Worm (Caenorhabditis elegans) whole organism, mixed stage, embryonic: ENCODE measurements around the gene clec-175.

Source experiments
- M03D4.4 ChIP-seq: sonication (generic microtip); optimal IDR thresholded peaks from 2 replicates; lab custom pipeline; 2017; ENCODE audit warnings: mild to moderate bottlenecking, missing genetic modification characterization, missing compliant biosample characterization
- bed-3 ChIP-seq: fragments of 200-800 bp; sonication (Bioruptor generic); optimal IDR thresholded peaks from 3 replicates; lab custom pipeline; 2018; ENCODE audit warnings: mild to moderate bottlenecking, missing genetic modification characterization, moderate library complexity, missing compliant biosample characterization
- ceh-43 ChIP-seq: fragments of 200-800 bp; sonication (Bioruptor generic); optimal IDR thresholded peaks from 2 replicates; lab custom pipeline; 2018; ENCODE audit warnings: mild to moderate bottlenecking, missing genetic modification characterization, moderate library complexity, missing compliant biosample characterization
- ceh-83 ChIP-seq: fragments of 200-800 bp; sonication (Bioruptor generic); optimal IDR thresholded peaks from 2 replicates; lab custom pipeline; 2018; ENCODE audit warnings: mild to moderate bottlenecking, missing genetic modification characterization, missing compliant biosample characterization
- ces-1 ChIP-seq: fragments of 150-350 bp; optimal IDR thresholded peaks from 2 replicates; lab custom pipeline; 2014; ENCODE audit warnings: missing biosample characterization, missing genetic modification reagents, missing genetic modification characterization
- drap-1 ChIP-seq: fragments of 200-800 bp; sonication (Bioruptor generic); optimal IDR thresholded peaks from 3 replicates; lab custom pipeline; 2018; ENCODE audit warnings: mild to moderate bottlenecking, missing genetic modification characterization, missing compliant biosample characterization
- elt-1 ChIP-seq: sonication (generic microtip); optimal IDR thresholded peaks from 2 replicates; lab custom pipeline; 2017; ENCODE audit warnings: missing genetic modification characterization, mild to moderate bottlenecking, missing compliant biosample characterization, antibody characterized with exemption, moderate library complexity, borderline replicate concordance; ENCODE audit not compliant: insufficient read depth
- elt-3 ChIP-seq: fragments of 150-350 bp; optimal IDR thresholded peaks from 2 replicates; lab custom pipeline; 2014; ENCODE audit warnings: missing biosample characterization, missing genetic modification characterization
- flh-1 ChIP-seq: fragments of 200-800 bp; sonication (Bioruptor generic); optimal IDR thresholded peaks from 2 replicates; lab custom pipeline; 2018; ENCODE audit warnings: mild to moderate bottlenecking, missing genetic modification characterization, moderate library complexity, missing compliant biosample characterization
- ham-2 ChIP-seq: fragments of 200-800 bp; sonication (Bioruptor generic); optimal IDR thresholded peaks from 2 replicates; lab custom pipeline; 2018; ENCODE audit warnings: mild to moderate bottlenecking, missing genetic modification characterization, missing compliant biosample characterization
- hlh-1 ChIP-seq: fragments of 150-350 bp; optimal IDR thresholded peaks from 2 replicates; lab custom pipeline; 2014; ENCODE audit warnings: missing biosample characterization, missing genetic modification reagents, missing genetic modification characterization
- lin-13 ChIP-seq: fragments of 150-350 bp; optimal IDR thresholded peaks from 2 replicates; lab custom pipeline; 2014; ENCODE audit warnings: missing biosample characterization, missing genetic modification characterization
- lin-32 ChIP-seq: fragments of 200-800 bp; sonication (Bioruptor generic); optimal IDR thresholded peaks from 2 replicates; lab custom pipeline; 2018; ENCODE audit warnings: mild to moderate bottlenecking, missing genetic modification characterization, missing compliant biosample characterization
- lsy-2 ChIP-seq: fragments of 150-350 bp; optimal IDR thresholded peaks from 2 replicates; lab custom pipeline; 2014; ENCODE audit warnings: missing biosample characterization, missing genetic modification characterization
- mab-5 ChIP-seq: fragments of 150-350 bp; optimal IDR thresholded peaks from 2 replicates; lab custom pipeline; 2014; ENCODE audit warnings: missing biosample characterization, missing genetic modification characterization
- mep-1 ChIP-seq: fragments of 150-350 bp; optimal IDR thresholded peaks from 2 replicates; lab custom pipeline; 2017; ENCODE audit warnings: missing biosample characterization, missing genetic modification reagents, missing genetic modification characterization, inconsistent platforms
- mls-2 ChIP-seq: sonication (generic microtip); optimal IDR thresholded peaks from 2 replicates; lab custom pipeline; 2016; ENCODE audit warnings: mild to moderate bottlenecking, missing genetic modification characterization, moderate library complexity, missing compliant biosample characterization
- nhr-2 ChIP-seq: fragments of 150-350 bp; optimal IDR thresholded peaks from 2 replicates; lab custom pipeline; 2014; ENCODE audit warnings: missing biosample characterization, missing genetic modification characterization
- nhr-237 ChIP-seq: fragments of 150-350 bp; optimal IDR thresholded peaks from 2 replicates; lab custom pipeline; 2014; ENCODE audit warnings: missing biosample characterization, missing genetic modification characterization
- nhr-28 ChIP-seq: fragments of 150-350 bp; optimal IDR thresholded peaks from 2 replicates; lab custom pipeline; 2014; ENCODE audit warnings: missing biosample characterization, missing genetic modification characterization
- nhr-76 ChIP-seq: sonication (generic microtip); optimal IDR thresholded peaks from 2 replicates; lab custom pipeline; 2017; ENCODE audit warnings: missing biosample characterization, missing genetic modification characterization
- sem-2 ChIP-seq: fragments of 200-800 bp; sonication (Bioruptor generic); optimal IDR thresholded peaks from 2 replicates; lab custom pipeline; 2018; ENCODE audit warnings: mild to moderate bottlenecking, missing genetic modification characterization, missing compliant biosample characterization
- snpc-4 ChIP-seq: fragments of 150-350 bp; optimal IDR thresholded peaks from 2 replicates; lab custom pipeline; 2014; ENCODE audit warnings: missing biosample characterization, missing genetic modification characterization
- sptf-1 ChIP-seq: sonication (generic microtip); optimal IDR thresholded peaks from 2 replicates; lab custom pipeline; 2017; ENCODE audit warnings: mild to moderate bottlenecking, missing genetic modification characterization, moderate library complexity, missing compliant biosample characterization
- unc-120 ChIP-seq: sonication (generic microtip); optimal IDR thresholded peaks from 2 replicates; lab custom pipeline; 2017; ENCODE audit warnings: missing genetic modification characterization, missing compliant biosample characterization; ENCODE audit not compliant: poor library complexity, severe bottlenecking
- unc-39 ChIP-seq: fragments of 150-350 bp; optimal IDR thresholded peaks from 2 replicates; lab custom pipeline; 2014; ENCODE audit warnings: missing biosample characterization, missing genetic modification characterization
- unc-62 ChIP-seq: fragments of 150-350 bp; optimal IDR thresholded peaks from 2 replicates; lab custom pipeline; 2014; ENCODE audit warnings: missing biosample characterization, missing genetic modification reagents, missing genetic modification characterization
- zip-8 ChIP-seq: fragments of 150-350 bp; optimal IDR thresholded peaks from 2 replicates; lab custom pipeline; 2014; ENCODE audit warnings: missing biosample characterization, missing genetic modification characterization
- ztf-11 ChIP-seq: fragments of 150-350 bp; optimal IDR thresholded peaks from 2 replicates; lab custom pipeline; 2014; ENCODE audit warnings: missing biosample characterization, missing genetic modification characterization

The clec-175 gene

ce11 chrIV:4451576-4451975 lies 29.4 kb downstream of the clec-175 start, which contains the start of gene R08C7.1:
Gene R08C7.1, plus strand, starts transcription at chrIV:4451876.
- TF ChIP-seq ceh-83 (GFP tag; lab: Kevin White, UChicago) = no peak

DNA sequence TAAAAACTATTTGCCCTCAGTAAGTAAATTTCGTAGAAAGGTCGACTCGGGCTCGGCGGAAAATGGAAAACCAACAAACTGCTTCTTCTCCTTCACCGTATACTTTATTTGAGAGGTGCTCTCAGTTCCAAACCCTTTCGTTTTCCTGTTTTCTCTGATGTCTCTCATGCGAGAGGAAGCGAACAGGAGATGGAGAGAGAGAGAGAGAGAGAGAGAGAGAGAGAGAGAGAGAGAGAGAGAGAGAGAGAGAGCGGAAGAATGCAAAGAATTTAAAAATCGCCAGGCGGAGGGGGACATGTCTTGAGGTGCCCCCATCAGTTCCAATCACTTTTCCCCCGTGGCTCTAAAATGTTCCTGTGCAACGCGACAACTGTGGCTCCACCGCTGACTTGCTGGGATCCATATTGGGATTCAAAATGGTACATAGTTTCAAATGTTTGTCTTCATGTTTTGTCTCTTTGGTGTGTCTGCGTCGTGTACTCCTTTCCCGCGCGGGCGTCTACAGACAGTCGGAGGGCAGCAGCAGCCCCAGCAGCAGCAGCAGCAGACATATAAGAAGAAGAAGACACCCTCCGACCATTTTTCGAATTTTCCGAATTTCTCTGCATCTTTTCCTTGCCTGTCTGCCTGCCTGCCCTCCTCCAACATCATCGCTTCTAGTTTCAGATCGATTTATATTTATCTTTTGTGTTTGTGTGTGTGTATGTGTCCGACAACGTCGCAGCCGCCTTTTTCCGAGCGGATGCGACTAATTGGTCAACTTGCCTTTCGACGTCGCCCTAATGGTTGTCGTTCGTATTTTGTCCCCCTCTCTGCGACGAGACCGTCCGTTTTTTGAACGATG lies 32.4 kb downstream of the clec-175 start, which contains the start of gene R08C7.11:
Gene R08C7.11, minus strand, starts transcription at position 608 of the 844 bp plus-strand sequence.
- TF ChIP-seq ceh-43 (GFP tag; lab: Kevin White, UChicago) (no peak), sptf-1 (tag; lab: Kevin White, UChicago) (no peak), mep-1 (tag; lab: Kevin White, UChicago) (no peak), mls-2 (no peak), nhr-76 (tag; lab: Kevin White, UChicago) (no peak), lin-32 (GFP tag; lab: Kevin White, UChicago) (no peak), snpc-4 (tag; lab: Kevin White, UChicago) (no peak), hlh-1 (tag; lab: Kevin White, UChicago) (peak; percentile 22), ham-2 (GFP tag; lab: Kevin White, UChicago) (peak; percentile 76), nhr-28 (tag; lab: Kevin White, UChicago) (no peak), unc-62 (GFP tag; lab: Kevin White, UChicago) (no peak), unc-39 (tag; lab: Kevin White, UChicago) (no peak), lsy-2 (tag; lab: Kevin White, UChicago) (no peak), elt-3 (tag; lab: Kevin White, UChicago) (no peak), bed-3 (GFP tag; lab: Kevin White, UChicago) (no peak), ces-1 (no peak), zip-8 (tag; lab: Kevin White, UChicago) (no peak), drap-1 (GFP tag; lab: Kevin White, UChicago) (peak; percentile 41), lin-13 (tag; lab: Kevin White, UChicago) (no peak), M03D4.4 (tag; lab: Kevin White, UChicago) (peak; percentile 32)
- TF ChIP-seq, all 35 proteins: peak for 4

- TF ChIP-seq elt-1 = no peak
Measured at ce11 chrIV:4456658-4457057, 34.5 kb downstream of the clec-175 start.

DNA sequence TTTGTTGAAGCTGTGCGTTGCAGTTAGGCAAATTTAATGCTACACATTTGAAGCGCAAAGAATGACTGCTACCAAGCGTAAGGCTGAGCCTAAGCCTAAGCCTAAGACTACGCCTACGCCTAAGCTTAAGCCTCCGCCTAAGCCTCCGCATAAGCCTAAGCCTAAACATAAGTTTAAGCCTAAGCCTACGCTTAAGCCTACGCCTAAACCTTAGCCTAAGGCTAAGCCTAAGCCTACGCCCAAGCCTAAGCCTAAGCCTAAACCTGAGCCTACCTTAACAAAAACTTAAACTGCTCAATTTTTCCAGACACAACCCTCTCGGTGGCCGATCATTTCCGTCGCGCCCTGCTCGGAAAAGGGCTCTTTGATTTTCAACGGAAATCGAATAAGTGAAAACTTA lies 37.2 kb downstream of the clec-175 start:
- TF ChIP-seq mls-2 = no peak
- TF ChIP-seq flh-1 (GFP tag; lab: Kevin White, UChicago) = no peak
- TF ChIP-seq lin-13 (tag; lab: Kevin White, UChicago) = no peak
- no peak for TF ChIP-seq snpc-4 (tag; lab: Kevin White, UChicago)
- TF ChIP-seq nhr-76 (tag; lab: Kevin White, UChicago) = no peak
- TF ChIP-seq, all 35 proteins: peak for 0

DNA sequence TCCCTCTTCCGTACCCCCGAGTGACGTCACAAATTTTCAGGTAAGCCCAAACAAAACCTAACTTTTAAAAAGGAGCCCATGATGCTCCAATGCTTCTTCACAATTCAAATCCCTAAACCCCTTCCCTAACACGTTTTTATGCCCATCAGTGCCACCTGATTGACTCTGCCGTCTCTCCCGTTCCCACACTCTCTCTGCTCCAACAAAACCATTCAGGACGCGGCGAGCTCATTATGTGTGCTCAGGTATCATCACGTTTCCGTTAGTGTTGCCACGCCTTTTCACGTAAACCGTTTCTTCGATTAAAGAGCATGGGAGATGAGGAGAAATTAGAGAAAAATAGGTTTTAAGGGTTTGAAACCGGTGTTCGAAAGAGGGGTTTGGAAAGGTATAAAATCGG lies 41.0 kb downstream of the clec-175 start, which contains the start of gene M01H9.2:
Gene M01H9.2, minus strand, starts transcription at position 101 of the 400 bp plus-strand sequence.
- TF ChIP-seq sptf-1 (tag; lab: Kevin White, UChicago) (no peak), nhr-2 (tag; lab: Kevin White, UChicago) (no peak), ham-2 (GFP tag; lab: Kevin White, UChicago) (no peak), unc-62 (GFP tag; lab: Kevin White, UChicago) (no peak), M03D4.4 (tag; lab: Kevin White, UChicago) (no peak), ceh-83 (GFP tag; lab: Kevin White, UChicago) (no peak), nhr-237 (tag; lab: Kevin White, UChicago) (no peak), ztf-11 (tag; lab: Kevin White, UChicago) (no peak), mab-5 (no peak), unc-120 (no peak), lin-32 (GFP tag; lab: Kevin White, UChicago) (no peak), nhr-76 (tag; lab: Kevin White, UChicago) (no peak), elt-1 (no peak), hlh-1 (tag; lab: Kevin White, UChicago) (no peak), sem-2 (GFP tag; lab: Kevin White, UChicago) (no peak), bed-3 (GFP tag; lab: Kevin White, UChicago) (no peak), drap-1 (GFP tag; lab: Kevin White, UChicago) (no peak), flh-1 (GFP tag; lab: Kevin White, UChicago) (no peak)
